Worm (Caenorhabditis elegans): ENCODE measurements around the gene srx-50.

The srx-50 gene

ce11 chrIV:7032459-7032858 lies 25.3 kb upstream of the srx-50 start, which contains the start of gene C06G3.8:
C06G3.8 (minus strand) TSS chrIV:7032559.
- TF ChIP-seq unc-62 (GFP tag; optimal IDR thresholded peaks at IDR 0.05), result no peak

- no peak for TF ChIP-seq unc-62 (GFP tag; optimal IDR thresholded peaks at IDR 0.05)
Observed at ce11 chrIV:7035823-7036222, 22.0 kb upstream of the srx-50 start, which contains the start of gene C06G3.3. C06G3.3 (plus strand) TSS chrIV:7036123.

ce11 chrIV:7036790-7037189 lies 21.0 kb upstream of the srx-50 start, which contains the start of gene ufl-1:
ufl-1 (minus strand) TSS chrIV:7036859.
- TF ChIP-seq unc-62 (GFP tag; optimal IDR thresholded peaks at IDR 0.05), result no peak

ce11 chrIV:7039476-7040261 lies 18.1 kb upstream of the srx-50 start, which contains the start of the genes cogc-2 and klp-18:
cogc-2 (minus strand) TSS chrIV:7039580.
klp-18 (plus strand) TSS chrIV:7040211.
- TF ChIP-seq unc-62 (GFP tag; optimal IDR thresholded peaks at IDR 0.05), result no peak

ce11 chrIV:7043430-7043829 lies 14.3 kb upstream of the srx-50 start:
- no peak for TF ChIP-seq unc-62 (GFP tag; optimal IDR thresholded peaks at IDR 0.05)

ce11 chrIV:7044552-7045139 lies 13.1 kb upstream of the srx-50 start, which contains the start of gene tin-9.1:
tin-9.1 (minus strand) TSS chrIV:7044602.
- no peak for TF ChIP-seq unc-62 (GFP tag; optimal IDR thresholded peaks at IDR 0.05)

ce11 chrIV:7045362-7045936 lies 12.3 kb upstream of the srx-50 start:
- TF ChIP-seq unc-62 (GFP tag; optimal IDR thresholded peaks at IDR 0.05), result no peak

ce11 chrIV:7046641-7047361 lies 11.0 kb upstream of the srx-50 start:
- no peak for TF ChIP-seq unc-62 (GFP tag; optimal IDR thresholded peaks at IDR 0.05)

- TF ChIP-seq unc-62 (GFP tag; optimal IDR thresholded peaks at IDR 0.05), result no peak
Observed at ce11 chrIV:7047762-7048178, 10.0 kb upstream of the srx-50 start.

ce11 chrIV:7048637-7049245 lies 9.0 kb upstream of the srx-50 start:
- no peak for TF ChIP-seq unc-62 (GFP tag; optimal IDR thresholded peaks at IDR 0.05)

- no peak for TF ChIP-seq unc-62 (GFP tag; optimal IDR thresholded peaks at IDR 0.05)
Observed at ce11 chrIV:7049672-7050206, 8.0 kb upstream of the srx-50 start, which contains the start of gene nhr-105. nhr-105 (plus strand) TSS chrIV:7050156.

ce11 chrIV:7051515-7051914 lies 6.3 kb upstream of the srx-50 start:
- no peak for TF ChIP-seq unc-62 (GFP tag; optimal IDR thresholded peaks at IDR 0.05)

- TF ChIP-seq unc-62 (GFP tag; optimal IDR thresholded peaks at IDR 0.05), result no peak
Observed at ce11 chrIV:7052135-7052534, 5.6 kb upstream of the srx-50 start.

- no peak for TF ChIP-seq unc-62 (GFP tag; optimal IDR thresholded peaks at IDR 0.05)
Observed at ce11 chrIV:7062697-7063096, 4.9 kb downstream of the srx-50 start.

- no peak for TF ChIP-seq unc-62 (GFP tag; optimal IDR thresholded peaks at IDR 0.05)
Observed at ce11 chrIV:7065022-7065421, 7.2 kb downstream of the srx-50 start, which contains the start of gene Y43B11AL.1. Y43B11AL.1 (plus strand) TSS chrIV:7065322.

Measured in whole organism, dauer.